Fruit fly (Drosophila melanogaster): ENCODE results near the gene DIP-epsilon.

DNA sequence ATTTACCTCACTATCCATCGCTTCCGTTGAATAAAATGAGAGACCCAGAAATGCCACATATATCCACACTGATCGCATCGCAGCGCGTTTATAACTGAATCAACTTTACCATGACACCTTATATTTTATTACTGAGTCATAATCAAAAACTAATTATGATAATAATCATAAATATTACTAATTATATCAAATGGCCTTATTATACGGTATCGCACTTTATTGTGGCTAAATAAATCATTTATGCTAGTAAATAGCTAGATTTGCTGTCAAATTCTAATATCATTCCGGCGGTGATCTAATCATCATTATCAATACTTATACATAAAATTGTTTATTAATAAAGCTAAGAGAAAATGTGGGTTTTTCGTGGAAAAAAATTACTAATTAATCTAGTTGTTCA lies 52.9 kb downstream of the DIP-epsilon start, which contains the start of gene CG9500:
- TF ChIP-seq jim (GFP tag; optimal IDR thresholded peaks at IDR 0.05) (no peak), br (GFP tag; optimal IDR thresholded peaks at IDR 0.05) (no peak), CG9705 (GFP tag; optimal IDR thresholded peaks at IDR 0.05) (no peak), Vsx2 (GFP tag; optimal IDR thresholded peaks at IDR 0.05; ENCODE audit: partially characterized antibody) (no peak), Mio (GFP tag; optimal IDR thresholded peaks at IDR 0.05) (no peak), Dfd (GFP tag; optimal IDR thresholded peaks at IDR 0.05) (no peak), psq (GFP tag; optimal IDR thresholded peaks at IDR 0.05) (no peak)
